Fruit fly (Drosophila melanogaster) whole organism, embryonic: ENCODE results near the gene CG44006.
A peak's percentile ranks its signal among the peaks of the same experiment; 100 is the strongest.

Source experiments
- Antp ChIP-seq: fragments of 200-800 bp; sonication (Bioruptor generic); optimal IDR thresholded peaks from 3 replicates; lab custom pipeline; 2016; ENCODE audit warnings: missing biosample characterization, missing genetic modification characterization
- CG10654 ChIP-seq: fragments of 200-800 bp; sonication (Bioruptor generic); optimal IDR thresholded peaks from 2 replicates; lab custom pipeline; 2016; ENCODE audit warnings: missing biosample characterization, missing genetic modification characterization
- CG11398 ChIP-seq: fragments of 200-800 bp; sonication (Bioruptor generic); optimal IDR thresholded peaks from 2 replicates; lab custom pipeline; 2016; ENCODE audit warnings: missing biosample characterization, missing genetic modification characterization
- CG1233 ChIP-seq: fragments of 200-800 bp; sonication (Bioruptor generic); optimal IDR thresholded peaks from 4 replicates; lab custom pipeline; 2018; ENCODE audit warnings: missing biosample characterization, mild to moderate bottlenecking, missing genetic modification characterization
- CG12769 ChIP-seq: fragments of 200-800 bp; sonication (Bioruptor generic); optimal IDR thresholded peaks from 2 replicates; lab custom pipeline; 2019; ENCODE audit warnings: missing biosample characterization, mild to moderate bottlenecking, missing genetic modification characterization, moderate library complexity
- CG13424 ChIP-seq: fragments of 200-800 bp; sonication (Bioruptor generic); optimal IDR thresholded peaks from 2 replicates; lab custom pipeline; 2019; ENCODE audit warnings: missing biosample characterization, mild to moderate bottlenecking, missing genetic modification characterization, moderate library complexity
- CG14965 ChIP-seq: fragments of 200-800 bp; sonication (Bioruptor generic); optimal IDR thresholded peaks from 2 replicates; lab custom pipeline; 2016; ENCODE audit warnings: missing biosample characterization, missing genetic modification characterization, borderline replicate concordance
- CG2202 ChIP-seq: fragments of 200-800 bp; sonication (Bioruptor generic); optimal IDR thresholded peaks from 2 replicates; lab custom pipeline; 2018; ENCODE audit warnings: missing biosample characterization, mild to moderate bottlenecking, missing genetic modification characterization
- CG2678 ChIP-seq: fragments of 200-800 bp; sonication (Bioruptor generic); optimal IDR thresholded peaks from 3 replicates; lab custom pipeline; 2019; ENCODE audit warnings: missing biosample characterization, mild to moderate bottlenecking, missing genetic modification characterization, moderate library complexity
- CG33213 ChIP-seq: fragments of 200-800 bp; sonication (Bioruptor generic); optimal IDR thresholded peaks from 3 replicates; lab custom pipeline; 2016; ENCODE audit warnings: missing biosample characterization, missing genetic modification characterization
- CG4730 ChIP-seq: fragments of 200-800 bp; sonication (Bioruptor generic); IDR thresholded peaks from 2 replicates; pipeline ENCODE4 v1.3.6; 2022; ENCODE audit warnings: missing biosample characterization, missing genetic modification characterization
- CG4854 ChIP-seq: fragments of 200-800 bp; sonication (Bioruptor generic); optimal IDR thresholded peaks from 2 replicates; lab custom pipeline; 2016; ENCODE audit warnings: missing biosample characterization, missing genetic modification characterization, inconsistent platforms
- CG7271 ChIP-seq: fragments of 200-800 bp; sonication (Bioruptor generic); optimal IDR thresholded peaks from 2 replicates; lab custom pipeline; 2018; ENCODE audit warnings: missing biosample characterization, mild to moderate bottlenecking, missing genetic modification characterization, moderate library complexity
- CG8478 ChIP-seq: fragments of >200 bp; optimal IDR thresholded peaks from 2 replicates; lab custom pipeline; 2018
- D19B ChIP-seq: fragments of 200-800 bp; sonication (Bioruptor generic); optimal IDR thresholded peaks from 2 replicates; lab custom pipeline; 2017; ENCODE audit warnings: missing biosample characterization, mild to moderate bottlenecking, missing genetic modification characterization
- Dbx ChIP-seq: fragments of 200-800 bp; sonication (Bioruptor generic); IDR thresholded peaks from 3 replicates; pipeline ENCODE4 v1.3.6; 2022; ENCODE audit warnings: missing biosample characterization, missing genetic modification characterization
- Ets65A ChIP-seq: fragments of 200-800 bp; sonication (Bioruptor generic); peaks from one replicate; lab custom pipeline; 2016; ENCODE audit warnings: missing biosample characterization, missing genetic modification characterization
- Fer3 ChIP-seq: fragments of 200-800 bp; sonication (Bioruptor generic); optimal IDR thresholded peaks from 2 replicates; lab custom pipeline; 2018; ENCODE audit warnings: missing biosample characterization, mild to moderate bottlenecking, missing genetic modification characterization, moderate library complexity
- Hr39 ChIP-seq: fragments of >200 bp; optimal IDR thresholded peaks from 2 replicates; lab custom pipeline; 2017
- Lim3 ChIP-seq: fragments of 200-800 bp; sonication (Bioruptor generic); IDR thresholded peaks from 2 replicates; pipeline ENCODE4 v1.3.6; 2022; ENCODE audit warnings: missing biosample characterization, missing genetic modification characterization
- Lpt ChIP-seq: fragments of >200 bp; optimal IDR thresholded peaks from 2 replicates; lab custom pipeline; 2018; ENCODE audit warnings: missing biosample characterization, missing genetic modification characterization
- Nf-YB ChIP-seq: fragments of 200-800 bp; sonication (Bioruptor generic); optimal IDR thresholded peaks from 3 replicates; lab custom pipeline; 2019; ENCODE audit warnings: missing biosample characterization, mild to moderate bottlenecking, missing genetic modification characterization, moderate library complexity
- Spps ChIP-seq: fragments of 200-800 bp; sonication (Bioruptor generic); optimal IDR thresholded peaks from 2 replicates; lab custom pipeline; 2018; ENCODE audit warnings: missing biosample characterization, mild to moderate bottlenecking, missing genetic modification characterization
- Trl ChIP-seq, 3 experiments: fragments of >200 bp in 2 of 3; fragments of 200-800 bp in 1 of 3; sonication (Bioruptor generic) in 1 of 3; optimal IDR thresholded peaks; 2 replicates in 1 of 3; 3 replicates in 2 of 3; lab custom pipeline; 2016 to 2017; ENCODE audit warnings: missing biosample characterization in 1 of 3, missing genetic modification characterization in 1 of 3
- amos ChIP-seq: fragments of 200-800 bp; sonication (Bioruptor generic); IDR thresholded peaks from 2 replicates; pipeline ENCODE4 v1.3.6; 2022; ENCODE audit warnings: missing biosample characterization, missing genetic modification characterization; ENCODE audit not compliant: partially characterized antibody
- az2 ChIP-seq: fragments of 200-800 bp; sonication (Bioruptor generic); optimal IDR thresholded peaks from 3 replicates; lab custom pipeline; 2016; ENCODE audit warnings: missing biosample characterization, missing genetic modification characterization
- btn ChIP-seq: fragments of 200-800 bp; sonication (Bioruptor generic); optimal IDR thresholded peaks from 2 replicates; lab custom pipeline; 2016; ENCODE audit warnings: missing biosample characterization, missing genetic modification characterization
- caup ChIP-seq: fragments of 200-800 bp; sonication (Bioruptor generic); optimal IDR thresholded peaks from 3 replicates; lab custom pipeline; 2017; ENCODE audit warnings: missing biosample characterization, mild to moderate bottlenecking, missing genetic modification characterization, moderate library complexity; ENCODE audit not compliant: severe bottlenecking
- crol ChIP-seq: fragments of 200-800 bp; sonication (Bioruptor generic); IDR thresholded peaks from 2 replicates; pipeline ENCODE4 v1.3.6; 2022; ENCODE audit warnings: missing biosample characterization, missing genetic modification characterization
- danr ChIP-seq: fragments of 200-800 bp; sonication (Bioruptor generic); IDR thresholded peaks from 2 replicates; pipeline ENCODE4 v1.3.6; 2022; ENCODE audit warnings: missing biosample characterization, missing genetic modification characterization
- disco-r ChIP-seq: fragments of 200-800 bp; sonication (Bioruptor generic); optimal IDR thresholded peaks from 2 replicates; lab custom pipeline; 2016; ENCODE audit warnings: missing biosample characterization, missing genetic modification characterization
- ewg ChIP-seq: fragments of 200-800 bp; sonication (Bioruptor generic); optimal IDR thresholded peaks from 3 replicates; lab custom pipeline; 2017; ENCODE audit warnings: mild to moderate bottlenecking, missing biosample characterization, missing genetic modification reagents, missing genetic modification characterization
- gcm ChIP-seq: fragments of 200-800 bp; sonication (Bioruptor generic); optimal IDR thresholded peaks from 2 replicates; lab custom pipeline; 2019; ENCODE audit warnings: missing biosample characterization, mild to moderate bottlenecking, missing genetic modification characterization, moderate library complexity
- gsb-n ChIP-seq: fragments of 200-800 bp; sonication (Bioruptor generic); optimal IDR thresholded peaks from 3 replicates; lab custom pipeline; 2018; ENCODE audit warnings: missing biosample characterization, mild to moderate bottlenecking, missing genetic modification characterization
- inv ChIP-seq: fragments of 200-800 bp; sonication (Bioruptor generic); IDR thresholded peaks from 2 replicates; pipeline ENCODE4 v1.3.6; 2022; ENCODE audit warnings: missing biosample characterization, missing genetic modification characterization; ENCODE audit not compliant: partially characterized antibody
- jing ChIP-seq: fragments of 200-800 bp; sonication (Bioruptor generic); optimal IDR thresholded peaks from 2 replicates; lab custom pipeline; 2018; ENCODE audit warnings: missing biosample characterization, mild to moderate bottlenecking, missing genetic modification characterization
- kay ChIP-seq: fragments of 200-800 bp; sonication (Bioruptor generic); optimal IDR thresholded peaks from 2 replicates; lab custom pipeline; 2016; ENCODE audit warnings: missing biosample characterization, missing genetic modification characterization
- lab ChIP-seq: fragments of 200-800 bp; sonication (Bioruptor generic); optimal IDR thresholded peaks from 3 replicates; lab custom pipeline; 2017; ENCODE audit warnings: missing biosample characterization, missing genetic modification characterization, mild to moderate bottlenecking, moderate library complexity, missing genetic modification reagents
- nom ChIP-seq: fragments of 200-800 bp; sonication (Bioruptor generic); optimal IDR thresholded peaks from 2 replicates; lab custom pipeline; 2017; ENCODE audit warnings: missing biosample characterization, missing genetic modification characterization, mild to moderate bottlenecking, moderate library complexity, missing genetic modification reagents
- pita ChIP-seq: fragments of 200-800 bp; sonication (Bioruptor generic); optimal IDR thresholded peaks from 2 replicates; lab custom pipeline; 2017; ENCODE audit warnings: missing biosample characterization, mild to moderate bottlenecking, missing genetic modification characterization
- row ChIP-seq: fragments of 200-800 bp; sonication (Bioruptor generic); IDR thresholded peaks from 3 replicates; pipeline ENCODE4 v1.3.6; 2022; ENCODE audit warnings: missing biosample characterization, missing genetic modification characterization
- sima ChIP-seq: fragments of 200-800 bp; sonication (Bioruptor generic); optimal IDR thresholded peaks from 2 replicates; lab custom pipeline; 2016; ENCODE audit warnings: missing biosample characterization, missing genetic modification characterization
- sob ChIP-seq: fragments of 200-800 bp; sonication (Bioruptor generic); IDR thresholded peaks from 2 replicates; pipeline ENCODE4 v1.3.6; 2022; ENCODE audit warnings: missing biosample characterization, missing genetic modification characterization
- ssp ChIP-seq: fragments of 200-800 bp; sonication (Bioruptor generic); IDR thresholded peaks from 2 replicates; pipeline ENCODE4 v1.3.6; 2022; ENCODE audit warnings: missing biosample characterization, missing genetic modification characterization
- trh ChIP-seq: fragments of 200-800 bp; sonication (Bioruptor generic); optimal IDR thresholded peaks from 2 replicates; lab custom pipeline; 2016; ENCODE audit warnings: missing biosample characterization, missing genetic modification characterization
- unc-4 ChIP-seq: fragments of 200-800 bp; sonication (Bioruptor generic); IDR thresholded peaks from 2 replicates; pipeline ENCODE4 v1.3.6; 2022; ENCODE audit warnings: missing biosample characterization, missing genetic modification characterization; ENCODE audit not compliant: partially characterized antibody
- vfl ChIP-seq: fragments of 200-800 bp; sonication (Bioruptor generic); optimal IDR thresholded peaks from 2 replicates; lab custom pipeline; 2016; ENCODE audit warnings: missing biosample characterization, missing genetic modification characterization
- zfh1 ChIP-seq: fragments of 200-800 bp; sonication (Bioruptor generic); IDR thresholded peaks from 3 replicates; pipeline ENCODE4 v1.3.6; 2022; ENCODE audit warnings: missing biosample characterization, missing genetic modification characterization

The CG44006 gene

dm6 chr3L:18019645-18020509 lies 50.1 kb downstream of the CG44006 start (continued):
- TF ChIP-seq CG12769 (peak; percentile 76), nom (GFP tag; lab: Kevin White, UChicago) (peak; percentile 70), Ets65A (GFP tag; lab: Kevin White, UChicago) (peak; percentile 77), row (GFP tag; lab: Robert Waterston, UW) (peak; percentile 34; the same call in 2 of the 3 replicates), Dbx (GFP tag; lab: Robert Waterston, UW) (peak; percentile 78; the same call in 2 of the 3 replicates), Hr39 (lab: Kevin White, UChicago) (no peak), sima (GFP tag; lab: Kevin White, UChicago) (peak; percentile 74), amos (GFP tag; lab: Robert Waterston, UW) (no peak; the same call in 1 of the 2 replicates), jing (GFP tag; lab: Kevin White, UChicago) (peak; percentile 76), Nf-YB (GFP tag; lab: Kevin White, UChicago) (peak; percentile 68), zfh1 (GFP tag; lab: Robert Waterston, UW) (peak; percentile 82), CG14965 (GFP tag; lab: Kevin White, UChicago) (peak; percentile 99), ewg (GFP tag; lab: Kevin White, UChicago) (peak; percentile 81), CG8478 (no peak), lab (GFP tag; lab: Kevin White, UChicago) (peak; percentile 93), CG4854 (GFP tag; lab: Kevin White, UChicago) (peak; percentile 91), Fer3 (tag; lab: Kevin White, UChicago) (peak; percentile 88), CG4730 (GFP tag; lab: Robert Waterston, UW) (peak; percentile 59), gsb-n (tag; lab: Kevin White, UChicago) (peak; percentile 62), disco-r (GFP tag; lab: Kevin White, UChicago) (peak; percentile 58), vfl (GFP tag; lab: Kevin White, UChicago) (peak; percentile 12), CG13424 (peak; percentile 88), CG10654 (GFP tag; lab: Kevin White, UChicago) (peak; percentile 74), kay (GFP tag; lab: Kevin White, UChicago) (no peak), inv (GFP tag; lab: Robert Waterston, UW) (no peak), pita (GFP tag; lab: Kevin White, UChicago) (no peak), CG2678 (tag; lab: Kevin White, UChicago) (peak; percentile 77), CG7271 (tag; lab: Kevin White, UChicago) (peak; percentile 62), btn (peak; percentile 87), ssp (GFP tag; lab: Robert Waterston, UW) (peak; percentile 37), D19B (GFP tag; lab: Kevin White, UChicago) (peak; percentile 58), danr (GFP tag; lab: Robert Waterston, UW) (peak; percentile 28; the same call in 1 of the 2 replicates), Spps (peak; percentile 60), caup (GFP tag; lab: Kevin White, UChicago) (peak; percentile 96), CG33213 (GFP tag; lab: Kevin White, UChicago) (peak; percentile 93), Lpt (GFP tag; lab: Kevin White, UChicago) (no peak), az2 (GFP tag; lab: Kevin White, UChicago) (peak; percentile 85), sob (GFP tag; lab: Robert Waterston, UW) (peak; percentile 89), trh (peak; percentile 60), Antp (peak; percentile 69), Lim3 (GFP tag; lab: Robert Waterston, UW) (no peak), CG11398 (peak; percentile 74), CG1233 (peak; percentile 86), gcm (GFP tag; lab: Kevin White, UChicago) (peak; percentile 60), crol (GFP tag; lab: Robert Waterston, UW) (peak; percentile 94), Trl (optimal IDR thresholded peaks at IDR 0.05; lab: Kevin White, UChicago) (no peak), Trl (GFP tag; optimal IDR thresholded peaks at IDR 0.05; lab: Kevin White, UChicago) (peak; percentile 74), CG2202 (tag; lab: Kevin White, UChicago) (peak; percentile 73), unc-4 (GFP tag; lab: Robert Waterston, UW) (no peak)
